Worm (Caenorhabditis elegans): ENCODE results near the gene sdz-20.
A peak's percentile ranks its signal among the peaks of the same experiment; 100 is the strongest.

The sdz-20 gene

ce11 chrIII:13324739-13325138 is 9.1 kb upstream of the sdz-20 start, which contains the start of gene F53A2.1:
F53A2.1 (minus strand) TSS chrIII:13324839.
- TF ChIP-seq ztf-6 (GFP tag; IDR thresholded peaks at IDR 0.05) (no peak), aptf-2 (GFP tag; conservative IDR thresholded peaks at IDR 0.05) (no peak), lir-1 (GFP tag; conservative IDR thresholded peaks at IDR 0.05) (no peak), F55B11.4 (tag; optimal IDR thresholded peaks at IDR 0.05; ENCODE audit: borderline replicate concordance, insufficient read depth) (no peak), dox-1 (GFP tag; IDR thresholded peaks at IDR 0.05) (no peak), hsf-1 (GFP tag; IDR thresholded peaks at IDR 0.05) (no peak), rec-8 (tag; optimal IDR thresholded peaks at IDR 0.05) (no peak), C06A6.2 (GFP tag; conservative IDR thresholded peaks at IDR 0.05) (no peak), B0336.3 (GFP tag; IDR thresholded peaks at IDR 0.05) (no peak), attf-3 (GFP tag; conservative IDR thresholded peaks at IDR 0.05) (no peak)

- no peak for TF ChIP-seq mes-4 (tag; optimal IDR thresholded peaks at IDR 0.05)
- no peak for TF ChIP-seq ekl-4 (GFP tag; IDR thresholded peaks at IDR 0.05)
- TF ChIP-seq hrde-1 (tag; optimal IDR thresholded peaks at IDR 0.05; ENCODE audit: borderline replicate concordance) = no peak
- no peak for TF ChIP-seq Y56A3A.18 (GFP tag; IDR thresholded peaks at IDR 0.05)
- TF ChIP-seq hsf-1 (GFP tag; IDR thresholded peaks at IDR 0.05) = no peak
- TF ChIP-seq hmg-1.2 (GFP tag; IDR thresholded peaks at IDR 0.05) = no peak
- TF ChIP-seq lin-40 (tag; optimal IDR thresholded peaks at IDR 0.05) = no peak
- TF ChIP-seq let-607 (tag; optimal IDR thresholded peaks at IDR 0.05) = no peak
- no peak for TF ChIP-seq rec-8 (tag; optimal IDR thresholded peaks at IDR 0.05)
These were observed 4.9 kb upstream of the sdz-20 start for ce11 chrIII:13328911-13329310.

- TF ChIP-seq pbrm-1 (GFP tag; IDR thresholded peaks at IDR 0.05) (no peak), nhr-179 (tag; optimal IDR thresholded peaks at IDR 0.05) (no peak)
These were observed 5.8 kb downstream of the sdz-20 start, which contains the start of gene F53A2.3 for ce11 chrIII:13339672-13340071. F53A2.3 (minus strand) TSS chrIII:13339772.

- TF ChIP-seq sea-2 (GFP tag; IDR thresholded peaks at IDR 0.05) (no peak), snpc-1.3 (tag; optimal IDR thresholded peaks at IDR 0.05; ENCODE audit: insufficient read depth) (no peak), attf-3 (GFP tag; conservative IDR thresholded peaks at IDR 0.05) (no peak), zfh-2 (GFP tag; conservative IDR thresholded peaks at IDR 0.05) (no peak), snpc-1.1 (tag; optimal IDR thresholded peaks at IDR 0.05; ENCODE audit: insufficient read depth) (no peak), fkh-3 (tag; optimal IDR thresholded peaks at IDR 0.05) (no peak), F23B12.7 (tag; optimal IDR thresholded peaks at IDR 0.05; ENCODE audit: insufficient read depth) (peak; percentile 0), cebp-1 (GFP tag; IDR thresholded peaks at IDR 0.05) (no peak), cebp-1 (tag; optimal IDR thresholded peaks at IDR 0.05) (no peak), ekl-4 (GFP tag; IDR thresholded peaks at IDR 0.05) (peak; percentile 55; the same call in 1 of the 2 replicates), tbx-9 (tag; optimal IDR thresholded peaks at IDR 0.05; ENCODE audit: borderline replicate concordance) (no peak), ztf-18 (tag; optimal IDR thresholded peaks at IDR 0.05) (peak; percentile 96), aptf-3 (GFP tag; IDR thresholded peaks at IDR 0.05) (no peak), pha-4 (tag; optimal IDR thresholded peaks at IDR 0.05) (no peak), F37B4.10 (GFP tag; IDR thresholded peaks at IDR 0.05) (no peak), Y95B8A.8 (GFP tag; IDR thresholded peaks at IDR 0.05) (no peak), lsl-1 (GFP tag; optimal IDR thresholded peaks at IDR 0.05) (peak; percentile 86), dox-1 (GFP tag; IDR thresholded peaks at IDR 0.05) (no peak), hrde-1 (tag; optimal IDR thresholded peaks at IDR 0.05; ENCODE audit: borderline replicate concordance) (no peak), D2030.7 (GFP tag; IDR thresholded peaks at IDR 0.05) (peak; percentile 66; the same call in 1 of the 2 replicates), egrh-3 (GFP tag; IDR thresholded peaks at IDR 0.05) (no peak), mcd-1 (GFP tag; IDR thresholded peaks at IDR 0.05) (peak; percentile 51), madf-8 (GFP tag; conservative IDR thresholded peaks at IDR 0.05) (no peak; the same call in 1 of the 2 replicates), Y53G8AR.9 (GFP tag; conservative IDR thresholded peaks at IDR 0.05) (no peak), ztf-28 (GFP tag; IDR thresholded peaks at IDR 0.05) (no peak), ceh-100 (GFP tag; IDR thresholded peaks at IDR 0.05) (no peak; the same call in 1 of the 2 replicates)
These were observed 6.8 kb downstream of the sdz-20 start for ce11 chrIII:13340504-13341274.

All from whole organism, young adult.